Fruit fly (Drosophila melanogaster) whole organism, prepupa: ENCODE results near the gene CG15824.

Experiments used
- CG16779 ChIP-seq: fragments of 200-800 bp; sonication (Bioruptor generic); optimal IDR thresholded peaks from 3 replicates; lab custom pipeline; 2017; ENCODE audit warnings: missing biosample characterization, mild to moderate bottlenecking, missing genetic modification characterization
- CG32006 ChIP-seq: fragments of 200-800 bp; sonication (Bioruptor generic); optimal IDR thresholded peaks from 3 replicates; lab custom pipeline; 2017; ENCODE audit warnings: missing biosample characterization, mild to moderate bottlenecking, missing genetic modification characterization
- CG6792 ChIP-seq: fragments of 200-800 bp; sonication (Bioruptor generic); optimal IDR thresholded peaks from 3 replicates; lab custom pipeline; 2016; ENCODE audit warnings: missing biosample characterization, missing genetic modification characterization
- CG6808 ChIP-seq: fragments of 200-800 bp; sonication (Bioruptor generic); optimal IDR thresholded peaks from 3 replicates; lab custom pipeline; 2017; ENCODE audit warnings: missing biosample characterization, missing genetic modification characterization, mild to moderate bottlenecking, moderate library complexity, missing genetic modification reagents
- CG8119 ChIP-seq: fragments of 200-800 bp; sonication (Bioruptor generic); IDR thresholded peaks from 3 replicates; pipeline ENCODE4 v1.3.6; 2022; ENCODE audit warnings: missing biosample characterization, missing genetic modification characterization
- CG9139 ChIP-seq: fragments of 200-800 bp; sonication (Bioruptor generic); optimal IDR thresholded peaks from 3 replicates; lab custom pipeline; 2017; ENCODE audit warnings: missing biosample characterization, mild to moderate bottlenecking, missing genetic modification characterization
- Gug ChIP-seq: fragments of 200-800 bp; sonication (Bioruptor generic); IDR thresholded peaks from 2 replicates; pipeline ENCODE4 v1.3.6; 2022; ENCODE audit warnings: missing biosample characterization, missing genetic modification characterization
- Sox102F ChIP-seq: fragments of 200-800 bp; sonication (Bioruptor generic); optimal IDR thresholded peaks from 2 replicates; lab custom pipeline; 2016; ENCODE audit warnings: missing biosample characterization, mild to moderate bottlenecking, missing genetic modification characterization
- Sox14 ChIP-seq: fragments of 200-800 bp; sonication (Bioruptor generic); optimal IDR thresholded peaks from 3 replicates; lab custom pipeline; 2016; ENCODE audit warnings: missing biosample characterization, missing genetic modification characterization
- Sox15 ChIP-seq: fragments of 200-800 bp; sonication (Bioruptor generic); optimal IDR thresholded peaks from 3 replicates; lab custom pipeline; 2016; ENCODE audit warnings: missing biosample characterization, missing genetic modification characterization
- cyc ChIP-seq: fragments of 200-800 bp; sonication (Bioruptor generic); optimal IDR thresholded peaks from 3 replicates; lab custom pipeline; 2016; ENCODE audit warnings: missing biosample characterization, missing genetic modification characterization
- pdm3 ChIP-seq: fragments of 200-800 bp; sonication (Bioruptor generic); optimal IDR thresholded peaks from 3 replicates; lab custom pipeline; 2016; ENCODE audit warnings: missing biosample characterization, missing genetic modification characterization
- vri ChIP-seq: fragments of 200-800 bp; sonication (Bioruptor generic); optimal IDR thresholded peaks from 3 replicates; lab custom pipeline; 2016; ENCODE audit warnings: missing biosample characterization, mild to moderate bottlenecking, missing genetic modification characterization

DNA sequence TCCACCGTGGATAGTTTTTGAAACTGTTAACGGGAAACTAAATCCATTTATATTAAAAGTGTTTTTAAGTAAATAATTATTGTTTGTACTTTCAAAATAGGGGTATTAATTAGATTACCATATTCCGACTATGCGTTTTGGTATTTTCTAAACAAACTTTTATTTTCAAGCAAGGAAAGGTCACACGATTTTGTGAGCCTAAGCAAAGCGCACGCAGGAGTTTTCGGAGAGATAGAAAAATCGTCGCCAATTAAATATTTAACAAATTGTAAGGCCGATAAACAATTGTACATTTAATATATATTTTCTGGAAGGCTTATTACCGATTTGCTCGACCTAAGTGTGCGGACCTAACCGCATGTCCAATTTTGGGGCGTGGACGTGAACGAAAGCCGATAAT is 14.7 kb downstream of the CG15824 start, which contains the start of gene PNUTS:
- TF ChIP-seq vri (GFP tag; lab: Kevin White, UChicago) (no peak), cyc (GFP tag; lab: Kevin White, UChicago) (no peak), Sox102F (GFP tag; lab: Kevin White, UChicago) (no peak), CG6808 (GFP tag; lab: Kevin White, UChicago) (no peak), Gug (GFP tag; lab: Robert Waterston, UW) (no peak), CG6792 (GFP tag; lab: Kevin White, UChicago) (no peak), CG16779 (tag; lab: Kevin White, UChicago) (no peak), CG9139 (GFP tag; lab: Kevin White, UChicago) (peak; percentile 30), CG8119 (GFP tag; lab: Robert Waterston, UW) (no peak), CG32006 (no peak), Sox14 (no peak), pdm3 (GFP tag; lab: Kevin White, UChicago) (no peak), Sox15 (GFP tag; lab: Kevin White, UChicago) (no peak)
